Fruit fly (Drosophila melanogaster) whole organism, adult: Measurements from ENCODE around the gene CkIIalpha-i1.

Source experiments
- CG7045 ChIP-seq: fragments of 200-800 bp; sonication (Bioruptor generic); optimal IDR thresholded peaks from 2 replicates; lab custom pipeline; 2017; ENCODE audit warnings: missing biosample characterization, mild to moderate bottlenecking, missing genetic modification characterization
- kay ChIP-seq: fragments of 200-800 bp; sonication (Bioruptor generic); peaks from one replicate; lab custom pipeline; 2016; ENCODE audit warnings: missing biosample characterization, missing genetic modification characterization, borderline replicate concordance
- toe ChIP-seq: fragments of 200-800 bp; sonication (Bioruptor generic); optimal IDR thresholded peaks from 2 replicates; lab custom pipeline; 2016; ENCODE audit warnings: missing biosample characterization, missing genetic modification characterization

DNA sequence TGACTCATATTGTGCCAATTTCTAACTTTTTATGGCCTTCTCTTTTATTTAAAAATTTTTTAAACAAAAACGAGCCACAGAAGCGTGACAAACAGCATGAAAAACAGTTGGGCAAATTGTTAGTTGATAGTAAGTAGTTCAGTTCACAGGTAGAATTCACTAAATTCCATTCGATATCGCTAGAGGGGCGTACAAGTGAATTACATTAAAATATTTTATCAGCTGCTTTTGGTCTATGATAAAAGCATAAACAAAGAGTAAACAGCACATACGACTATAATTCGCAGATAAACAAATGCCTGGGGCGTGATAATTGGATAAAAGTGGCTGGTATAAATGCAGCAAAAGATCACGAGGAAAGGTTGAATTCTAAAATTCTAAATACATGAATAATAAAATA is 2.8 kb upstream of the CkIIalpha-i1 start:
- TF ChIP-seq CG7045 (GFP tag; lab: Kevin White, UChicago) (no peak), toe (GFP tag; lab: Kevin White, UChicago) (no peak), kay (GFP tag; lab: Kevin White, UChicago) (peak; percentile 75)
